Worm (Caenorhabditis elegans) whole organism, late embryonic: Measurements from ENCODE around the gene F46G11.2.

Source experiments
- C08G9.2 ChIP-seq: sonication (generic microtip); optimal IDR thresholded peaks from 2 replicates; lab custom pipeline; 2016; ENCODE audit warnings: mild to moderate bottlenecking, missing genetic modification characterization, moderate library complexity, missing compliant biosample characterization
- hlh-8 ChIP-seq: sonication (generic microtip); optimal IDR thresholded peaks from 2 replicates; lab custom pipeline; 2016; ENCODE audit warnings: missing genotype, missing genetic modification characterization, missing compliant biosample characterization

ce11 chrX:5828085-5828484, 40.1 kb downstream of the F46G11.2 start:
- no peak for TF ChIP-seq C08G9.2 (tag; lab: Kevin White, UChicago)
- no peak for TF ChIP-seq hlh-8 (tag; lab: Kevin White, UChicago)
